Fruit fly (Drosophila melanogaster): Measurements from ENCODE around the gene QIL1.

The QIL1 gene

DNA sequence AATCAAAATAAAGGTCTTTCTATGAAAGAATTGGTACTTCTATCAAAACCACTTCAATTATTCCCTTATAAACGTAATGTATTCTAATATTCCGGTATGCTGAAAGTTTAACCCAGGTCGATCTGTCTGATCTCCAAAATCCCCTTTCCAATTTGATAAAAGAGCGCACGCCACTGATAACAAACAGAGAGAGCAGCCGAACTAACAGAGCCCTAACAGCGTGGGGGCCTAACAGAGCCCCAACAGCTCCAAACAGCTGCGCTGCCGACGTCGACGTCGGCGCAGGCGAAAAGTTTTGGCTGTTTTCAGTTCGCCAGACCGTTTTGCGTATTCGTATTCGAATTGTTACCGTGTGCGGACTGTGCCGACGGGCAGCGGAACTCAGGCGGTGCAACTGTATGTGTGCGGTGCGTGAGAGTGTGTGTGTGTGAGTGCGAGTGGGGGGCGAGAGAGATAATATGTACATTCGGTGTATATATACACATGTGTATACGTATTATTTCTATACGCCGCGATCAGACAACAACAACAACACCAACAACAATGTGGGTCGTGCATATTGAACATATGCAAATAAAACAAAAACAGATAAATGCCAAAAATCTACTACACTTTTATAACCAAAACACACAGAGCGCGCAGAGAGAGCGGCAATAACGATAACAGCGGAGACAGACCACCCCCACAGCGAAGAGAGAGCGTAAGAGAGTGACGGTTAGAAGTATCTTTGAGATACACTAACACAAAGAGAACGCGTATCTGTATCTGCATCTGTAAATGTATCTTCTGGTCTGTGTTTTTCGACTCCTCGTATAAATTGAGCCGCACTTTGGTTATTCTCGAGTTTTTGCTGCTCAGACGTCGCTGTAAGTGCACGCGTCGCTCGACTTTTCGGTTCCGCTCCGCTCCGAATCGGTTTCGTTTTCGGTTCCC lies 21.3 kb downstream of the QIL1 start, which contains the start of gene Oatp74D:
Gene Oatp74D, plus strand, starts transcription at position 325 of the 933 bp plus-strand sequence.
- peak; percentile 39 for TF ChIP-seq noc (tag; optimal IDR thresholded peaks at IDR 0.05)

dm6 chr3L:17488622-17489391 lies 23.1 kb downstream of the QIL1 start:
- no peak for TF ChIP-seq noc (tag; optimal IDR thresholded peaks at IDR 0.05)

dm6 chr3L:17491646-17492045 lies 25.9 kb downstream of the QIL1 start:
- no peak for TF ChIP-seq noc (tag; optimal IDR thresholded peaks at IDR 0.05)

DNA sequence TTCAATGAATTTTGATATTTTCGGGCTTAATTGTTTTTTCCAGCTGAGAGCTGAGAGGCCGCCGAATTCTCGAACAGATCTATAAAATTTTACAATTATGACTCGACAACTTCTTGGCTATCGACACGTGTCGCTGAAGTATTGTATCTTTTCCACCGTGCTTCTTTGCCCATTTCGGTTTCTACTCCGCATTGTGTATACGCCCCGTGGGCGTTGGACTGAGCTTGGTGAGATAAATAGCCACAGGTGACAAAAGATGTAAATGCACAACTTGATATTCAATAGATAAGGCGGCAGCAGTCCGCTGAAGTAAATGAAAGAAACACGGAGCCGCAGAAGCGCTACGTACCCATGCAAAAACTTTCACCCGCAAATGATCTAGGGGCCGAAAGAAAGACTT lies 27.5 kb downstream of the QIL1 start:
- TF ChIP-seq noc (tag; optimal IDR thresholded peaks at IDR 0.05), result no peak

DNA sequence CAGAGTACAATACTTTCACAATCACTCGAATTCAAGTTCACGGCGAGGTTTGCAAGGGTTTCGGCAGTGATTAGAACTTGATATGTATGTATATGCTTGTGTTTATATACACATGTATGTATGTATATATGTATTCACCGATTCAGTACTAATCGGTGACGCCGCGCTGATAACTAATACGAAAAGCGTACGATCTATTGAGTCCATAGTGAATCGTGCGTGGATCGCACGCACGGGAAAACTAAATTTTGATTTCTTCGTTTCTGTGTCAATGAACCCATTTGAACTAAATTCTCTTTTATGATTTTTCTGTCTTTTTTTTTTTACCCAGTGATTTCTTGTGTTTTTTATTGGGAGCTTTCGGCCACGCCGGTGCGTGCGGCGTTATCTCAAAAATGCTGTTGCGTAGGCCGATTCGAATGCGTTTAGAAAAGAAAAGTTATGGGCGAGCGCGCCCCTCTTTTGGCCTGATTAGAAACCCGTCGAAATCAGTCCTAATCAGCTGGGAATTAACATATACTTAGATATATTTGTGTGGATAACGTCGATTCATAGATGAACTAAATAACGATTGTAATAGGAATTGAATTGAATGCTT lies 28.2 kb downstream of the QIL1 start:
- TF ChIP-seq noc (tag; optimal IDR thresholded peaks at IDR 0.05), result no peak

dm6 chr3L:17494541-17494940 lies 28.8 kb downstream of the QIL1 start, which contains the start of gene edin:
Gene edin (plus strand): TSS chr3L:17494880.
- TF ChIP-seq noc (tag; optimal IDR thresholded peaks at IDR 0.05), result no peak

- no peak for TF ChIP-seq noc (tag; optimal IDR thresholded peaks at IDR 0.05)
These were observed 29.7 kb downstream of the QIL1 start for dm6 chr3L:17495266-17495961.

- no peak for TF ChIP-seq noc (tag; optimal IDR thresholded peaks at IDR 0.05)
These were observed 30.3 kb downstream of the QIL1 start for dm6 chr3L:17496012-17496411.

DNA sequence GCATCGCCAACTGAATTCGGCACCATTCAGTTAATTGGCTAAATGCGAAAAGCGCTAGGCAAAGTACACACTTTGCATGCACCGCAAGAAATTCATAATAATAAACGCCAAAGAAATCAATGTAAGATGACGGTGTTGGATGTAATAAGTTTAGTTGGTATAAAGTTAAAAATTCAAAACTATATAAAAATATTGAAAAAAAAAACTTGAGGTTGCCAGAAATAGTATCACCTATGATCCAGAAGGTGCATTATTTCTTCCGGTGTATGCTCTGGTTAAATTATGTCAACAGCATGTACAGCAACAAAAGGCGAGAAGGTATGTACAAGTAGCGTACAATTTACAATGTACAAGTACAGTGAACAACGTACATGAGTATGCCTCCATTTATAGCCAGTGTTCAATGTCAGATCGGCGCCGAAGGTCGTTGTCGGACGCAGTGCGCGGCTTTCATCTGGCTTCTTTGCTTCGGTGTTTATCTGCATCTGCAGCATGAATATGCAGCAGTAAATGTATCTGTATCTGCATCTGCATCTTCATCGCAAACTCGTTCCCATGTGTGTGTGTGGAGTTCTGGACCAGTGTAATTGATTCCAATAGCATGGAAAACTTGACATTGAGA lies 31.2 kb downstream of the QIL1 start:
- TF ChIP-seq noc (tag; optimal IDR thresholded peaks at IDR 0.05), result no peak

- TF ChIP-seq noc (tag; optimal IDR thresholded peaks at IDR 0.05), result no peak
These were observed 32.2 kb downstream of the QIL1 start for dm6 chr3L:17497969-17498368.

DNA sequence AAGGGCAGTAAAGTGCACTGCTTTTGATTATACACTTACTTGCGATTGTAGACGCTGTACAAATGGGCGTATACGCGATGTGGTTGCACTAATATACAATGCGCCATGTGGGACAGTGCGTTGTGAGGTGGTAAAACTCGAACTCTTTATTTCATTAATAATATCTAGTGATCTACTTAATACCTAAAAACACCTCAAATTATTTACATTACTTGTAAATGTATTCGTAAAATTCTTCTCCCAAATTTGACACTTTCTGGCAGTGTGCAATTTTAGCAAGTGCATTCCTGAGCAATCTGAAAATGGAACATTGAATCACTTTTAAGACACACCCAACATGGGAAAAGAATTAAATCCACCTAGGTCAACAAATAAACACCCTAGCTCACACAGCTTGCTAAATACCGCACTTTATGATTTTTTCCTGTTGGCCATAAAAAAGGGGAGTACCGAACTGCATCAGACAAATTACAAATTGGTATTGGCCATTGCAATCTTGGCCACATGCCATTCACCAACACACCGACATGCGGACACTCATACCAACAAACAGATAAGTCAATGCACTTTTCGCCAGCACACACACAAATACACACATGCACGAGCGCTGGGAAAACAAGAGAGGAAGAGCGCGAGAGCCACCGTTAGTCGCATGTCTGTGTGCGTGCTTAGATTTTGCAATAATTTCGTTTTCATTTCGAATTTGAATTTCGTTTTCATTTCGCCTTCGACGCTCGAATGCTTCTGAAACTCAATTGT lies 33.4 kb downstream of the QIL1 start:
- TF ChIP-seq noc (tag; optimal IDR thresholded peaks at IDR 0.05), result no peak

DNA sequence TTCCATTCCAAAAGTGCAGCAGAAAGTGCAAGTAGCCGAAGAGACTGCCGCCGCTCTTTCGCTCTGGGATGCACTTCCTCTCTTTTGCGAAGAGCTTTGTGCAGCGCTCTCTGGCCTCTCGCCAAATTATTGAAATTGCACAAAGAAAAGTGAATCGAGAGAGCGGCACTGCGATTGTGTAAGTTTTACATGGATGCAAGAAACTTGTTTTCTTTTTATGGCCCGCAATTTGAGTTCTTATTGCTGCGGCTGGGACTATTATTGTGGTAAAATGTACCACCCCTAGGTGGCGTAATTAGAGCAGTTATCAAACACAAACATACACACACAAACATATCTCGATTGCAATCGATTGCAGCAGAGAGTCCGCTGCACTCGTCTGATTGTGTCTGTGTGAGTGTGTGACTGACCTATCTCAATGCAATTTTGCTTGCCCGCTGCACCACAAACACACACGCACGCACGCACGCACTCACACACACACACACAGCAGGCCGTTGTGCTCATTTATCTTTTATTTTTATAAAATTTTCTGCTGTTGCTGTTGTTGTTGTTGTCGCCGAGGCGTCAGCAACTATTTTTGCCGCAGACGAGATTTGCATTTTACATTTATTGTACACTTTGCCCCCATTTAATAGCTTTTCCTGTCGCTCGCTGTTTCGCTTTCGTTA lies 34.7 kb downstream of the QIL1 start:
- no peak for TF ChIP-seq noc (tag; optimal IDR thresholded peaks at IDR 0.05)

dm6 chr3L:17502235-17502634 lies 36.5 kb downstream of the QIL1 start:
- TF ChIP-seq noc (tag; optimal IDR thresholded peaks at IDR 0.05), result no peak

- no peak for TF ChIP-seq noc (tag; optimal IDR thresholded peaks at IDR 0.05)
These were observed 38.8 kb downstream of the QIL1 start for dm6 chr3L:17504538-17504937.
